Worm (Caenorhabditis elegans) whole organism, young adult: ENCODE results near the gene srbc-43.

Experiments
- B0035.1 ChIP-seq: sonication (generic microtip); optimal IDR thresholded peaks from 2 replicates; lab custom pipeline; 2016; ENCODE audit warnings: missing genetic modification characterization, mild to moderate bottlenecking, missing compliant biosample characterization, missing genotype, missing genetic modification reagents
- F10E7.11 ChIP-seq: sonication (generic microtip); optimal IDR thresholded peaks from 2 replicates; lab custom pipeline; 2017; ENCODE audit warnings: mild to moderate bottlenecking, missing genetic modification characterization, moderate library complexity, missing compliant biosample characterization
- F37B4.10 ChIP-seq: fragments of 200-800 bp; sonication (Bioruptor generic); IDR thresholded peaks from 2 replicates; pipeline ENCODE4 v1.3.6; 2022; ENCODE audit warnings: missing genetic modification characterization, missing compliant biosample characterization
- F57A8.1 ChIP-seq: fragments of 200-800 bp; sonication (Bioruptor generic); optimal IDR thresholded peaks from 2 replicates; lab custom pipeline; 2018; ENCODE audit warnings: mild to moderate bottlenecking, missing genetic modification characterization, moderate library complexity, missing compliant biosample characterization
- F57C9.4 ChIP-seq: sonication (generic microtip); optimal IDR thresholded peaks from 2 replicates; lab custom pipeline; 2017; ENCODE audit warnings: mild to moderate bottlenecking, missing genetic modification characterization, missing compliant biosample characterization
- T07F8.4 ChIP-seq: sonication (generic microtip); optimal IDR thresholded peaks from 2 replicates; lab custom pipeline; 2016; ENCODE audit warnings: mild to moderate bottlenecking, missing genetic modification characterization, moderate library complexity, missing compliant biosample characterization
- Y53F4B.3 ChIP-seq: fragments of 200-800 bp; sonication (Bioruptor generic); IDR thresholded peaks from 2 replicates; pipeline ENCODE4 v1.3.6; 2022; ENCODE audit warnings: missing genetic modification reagents, missing genetic modification characterization, missing compliant biosample characterization
- Y53G8AR.9 ChIP-seq: fragments of 200-800 bp; sonication (Bioruptor generic); conservative IDR thresholded peaks from 2 replicates; pipeline ENCODE4 v1.3.6; 2022; ENCODE audit warnings: missing genetic modification reagents, missing genetic modification characterization, missing compliant biosample characterization
- Y56A3A.18 ChIP-seq: fragments of 200-800 bp; sonication (Bioruptor generic); IDR thresholded peaks from 2 replicates; pipeline ENCODE4 v1.3.6; 2022; ENCODE audit warnings: missing genetic modification reagents, missing genetic modification characterization, missing compliant biosample characterization
- Y79H2A.3 ChIP-seq: fragments of 200-800 bp; sonication (Bioruptor generic); conservative IDR thresholded peaks from 2 replicates; pipeline ENCODE4 v1.3.6; 2022; ENCODE audit warnings: missing genetic modification reagents, missing genetic modification characterization, missing compliant biosample characterization
- ZK185.1 ChIP-seq: sonication (generic microtip); optimal IDR thresholded peaks from 2 replicates; lab custom pipeline; 2016; ENCODE audit warnings: mild to moderate bottlenecking, missing genetic modification characterization, missing compliant biosample characterization; ENCODE audit not compliant: poor library complexity, severe bottlenecking
- akir-1 ChIP-seq: fragments of 200-800 bp; sonication (Bioruptor generic); optimal IDR thresholded peaks from 2 replicates; lab custom pipeline; 2018; ENCODE audit warnings: mild to moderate bottlenecking, missing genetic modification characterization, moderate library complexity, missing compliant biosample characterization
- aptf-2 ChIP-seq: fragments of 200-800 bp; sonication (Bioruptor generic); conservative IDR thresholded peaks from 2 replicates; pipeline ENCODE4 v1.3.6; 2022; ENCODE audit warnings: missing genetic modification reagents, missing genetic modification characterization, missing compliant biosample characterization
- attf-3 ChIP-seq: fragments of 200-800 bp; sonication (Bioruptor generic); conservative IDR thresholded peaks from 2 replicates; pipeline ENCODE4 v1.3.6; 2022; ENCODE audit warnings: missing genetic modification reagents, missing genetic modification characterization, missing compliant biosample characterization
- attf-5 ChIP-seq: fragments of 200-800 bp; sonication (Bioruptor generic); optimal IDR thresholded peaks from 2 replicates; lab custom pipeline; 2018; ENCODE audit warnings: mild to moderate bottlenecking, missing genetic modification characterization, missing compliant biosample characterization
- ccch-3 ChIP-seq: fragments of 200-800 bp; sonication (Bioruptor generic); optimal IDR thresholded peaks from 2 replicates; lab custom pipeline; 2018; ENCODE audit warnings: mild to moderate bottlenecking, missing genetic modification characterization, missing compliant biosample characterization
- cebp-1 ChIP-seq, 2 experiments: fragments of 200-800 bp in 1 of 2; sonication (Bioruptor generic) in 1 of 2; sonication (generic microtip) in 1 of 2; IDR thresholded peaks in 1 of 2; optimal IDR thresholded peaks in 1 of 2; 2 replicates each; pipeline versions ENCODE4 v1.3.6 to Lab custom; 2017 to 2022; ENCODE audit warnings: missing compliant biosample characterization in 2 of 2, missing genetic modification characterization in 2 of 2, mild to moderate bottlenecking in 1 of 2, missing genetic modification reagents in 1 of 2, moderate library complexity in 1 of 2
- cebp-2 ChIP-seq: fragments of 200-800 bp; sonication (Bioruptor generic); IDR thresholded peaks from 2 replicates; pipeline ENCODE4 v1.3.6; 2022; ENCODE audit warnings: missing genetic modification characterization, missing compliant biosample characterization
- ceh-100 ChIP-seq: fragments of 200-800 bp; sonication (Bioruptor generic); IDR thresholded peaks from 2 replicates; pipeline ENCODE4 v1.3.6; 2022; ENCODE audit warnings: missing genetic modification reagents, missing genetic modification characterization, missing compliant biosample characterization
- ceh-79 ChIP-seq: sonication (generic microtip); optimal IDR thresholded peaks from 2 replicates; lab custom pipeline; 2017; ENCODE audit warnings: mild to moderate bottlenecking, missing genetic modification characterization, missing compliant biosample characterization
- dox-1 ChIP-seq: fragments of 200-800 bp; sonication (Bioruptor generic); IDR thresholded peaks from 2 replicates; pipeline ENCODE4 v1.3.6; 2022; ENCODE audit warnings: missing genetic modification reagents, missing genetic modification characterization, missing compliant biosample characterization
- efl-1 ChIP-seq: fragments of 150-350 bp; optimal IDR thresholded peaks from 2 replicates; lab custom pipeline; 2014; ENCODE audit warnings: missing biosample characterization, missing genetic modification reagents, missing genetic modification characterization
- egl-44 ChIP-seq: fragments of 200-800 bp; sonication (Bioruptor generic); IDR thresholded peaks from 2 replicates; pipeline ENCODE4 v1.3.6; 2022; ENCODE audit warnings: missing genetic modification reagents, missing genetic modification characterization, missing compliant biosample characterization
- him-1 ChIP-seq: sonication (generic microtip); optimal IDR thresholded peaks from 2 replicates; lab custom pipeline; 2016; ENCODE audit warnings: missing genotype, missing genetic modification reagents, missing genetic modification characterization, missing compliant biosample characterization
- hlh-26 ChIP-seq: fragments of 200-800 bp; sonication (Bioruptor generic); conservative IDR thresholded peaks from 2 replicates; pipeline ENCODE4 v1.3.6; 2022; ENCODE audit warnings: missing genetic modification reagents, missing genetic modification characterization, missing compliant biosample characterization
- hrde-1 ChIP-seq: sonication (generic microtip); optimal IDR thresholded peaks from 2 replicates; lab custom pipeline; 2016; ENCODE audit warnings: missing genetic modification characterization, mild to moderate bottlenecking, missing compliant biosample characterization, moderate library complexity, missing genotype, missing genetic modification reagents, borderline replicate concordance
- lag-1 ChIP-seq: fragments of 200-800 bp; sonication (Bioruptor generic); IDR thresholded peaks from 2 replicates; pipeline ENCODE4 v1.3.6; 2022; ENCODE audit warnings: missing genetic modification reagents, missing genetic modification characterization, missing compliant biosample characterization
- lin-35 ChIP-seq, 3 experiments: fragments of 150-350 bp in 2 of 3; sonication (generic microtip) in 1 of 3; optimal IDR thresholded peaks; 2 replicates each; lab custom pipeline; 2014 to 2018; ENCODE audit warnings: missing biosample characterization in 3 of 3, missing genetic modification characterization in 3 of 3, missing genetic modification reagents in 3 of 3
- lir-1 ChIP-seq: fragments of 200-800 bp; sonication (Bioruptor generic); conservative IDR thresholded peaks from 2 replicates; pipeline ENCODE4 v1.3.6; 2022; ENCODE audit warnings: missing genetic modification reagents, missing genetic modification characterization, missing compliant biosample characterization
- lsy-27 ChIP-seq: sonication (generic microtip); optimal IDR thresholded peaks from 2 replicates; lab custom pipeline; 2017; ENCODE audit warnings: missing genetic modification characterization, mild to moderate bottlenecking, missing compliant biosample characterization, antibody characterized with exemption, missing genotype, borderline replicate concordance; ENCODE audit not compliant: insufficient read depth
- madf-10 ChIP-seq: sonication (generic microtip); optimal IDR thresholded peaks from 2 replicates; lab custom pipeline; 2016; ENCODE audit warnings: mild to moderate bottlenecking, missing genetic modification characterization, missing compliant biosample characterization
- madf-3 ChIP-seq: fragments of 200-800 bp; sonication (Bioruptor generic); IDR thresholded peaks from 2 replicates; pipeline ENCODE4 v1.3.6; 2022; ENCODE audit warnings: missing genetic modification reagents, missing genetic modification characterization, missing compliant biosample characterization
- madf-6 ChIP-seq: fragments of 200-800 bp; sonication (Bioruptor generic); IDR thresholded peaks from 2 replicates; pipeline ENCODE4 v1.3.6; 2022; ENCODE audit warnings: missing genetic modification reagents, missing genetic modification characterization, missing compliant biosample characterization
- madf-8 ChIP-seq: fragments of 200-800 bp; sonication (Bioruptor generic); conservative IDR thresholded peaks from 2 replicates; pipeline ENCODE4 v1.3.6; 2022; ENCODE audit warnings: missing genetic modification reagents, missing genetic modification characterization, missing compliant biosample characterization
- mcd-1 ChIP-seq: fragments of 200-800 bp; sonication (Bioruptor generic); IDR thresholded peaks from 2 replicates; pipeline ENCODE4 v1.3.6; 2022; ENCODE audit warnings: missing genetic modification reagents, missing genetic modification characterization, missing compliant biosample characterization
- nhr-120 ChIP-seq: fragments of 200-800 bp; sonication (Bioruptor generic); IDR thresholded peaks from 2 replicates; pipeline ENCODE4 v1.3.6; 2022; ENCODE audit warnings: missing genetic modification characterization, missing compliant biosample characterization
- nhr-80 ChIP-seq: sonication (generic microtip); optimal IDR thresholded peaks from 2 replicates; lab custom pipeline; 2016; ENCODE audit warnings: missing genetic modification characterization, missing compliant biosample characterization
- repo-1 ChIP-seq: sonication (generic microtip); optimal IDR thresholded peaks from 2 replicates; lab custom pipeline; 2017; ENCODE audit warnings: mild to moderate bottlenecking, missing genetic modification characterization, missing compliant biosample characterization
- sdz-38 ChIP-seq: sonication (generic microtip); optimal IDR thresholded peaks from 2 replicates; lab custom pipeline; 2016; ENCODE audit warnings: missing genotype, missing genetic modification characterization, missing compliant biosample characterization
- snpc-1.3 ChIP-seq: sonication (generic microtip); optimal IDR thresholded peaks from 2 replicates; lab custom pipeline; 2017; ENCODE audit warnings: missing genetic modification characterization, mild to moderate bottlenecking, missing compliant biosample characterization, antibody characterized with exemption, moderate library complexity, missing genotype, missing genetic modification reagents; ENCODE audit not compliant: insufficient read depth
- tbp1 ChIP-seq: fragments of 200-800 bp; sonication (Bioruptor generic); optimal IDR thresholded peaks from 2 replicates; lab custom pipeline; 2018; ENCODE audit warnings: mild to moderate bottlenecking, missing genetic modification characterization, missing compliant biosample characterization
- zim-3 ChIP-seq: sonication (generic microtip); optimal IDR thresholded peaks from 2 replicates; lab custom pipeline; 2017; ENCODE audit warnings: mild to moderate bottlenecking, missing genetic modification characterization, moderate library complexity, missing compliant biosample characterization
- ztf-18 ChIP-seq: sonication (generic microtip); optimal IDR thresholded peaks from 2 replicates; lab custom pipeline; 2016; ENCODE audit warnings: missing genotype, mild to moderate bottlenecking, missing genetic modification characterization, missing compliant biosample characterization
- ztf-22 ChIP-seq: fragments of 200-800 bp; sonication (Bioruptor generic); optimal IDR thresholded peaks from 2 replicates; lab custom pipeline; 2018; ENCODE audit warnings: mild to moderate bottlenecking, missing genetic modification characterization, moderate library complexity, missing compliant biosample characterization
- ztf-26 ChIP-seq: sonication (generic microtip); optimal IDR thresholded peaks from 2 replicates; lab custom pipeline; 2017; ENCODE audit warnings: missing genetic modification characterization, missing compliant biosample characterization

The srbc-43 gene

ce11 chrV:12819792-12820453 is 29.6 kb upstream of the srbc-43 start, which contains the start of the genes ZC443.4 and ugt-18:
Gene ZC443.4 (minus strand): TSS chrV:12819886.
Gene ugt-18 (plus strand): TSS chrV:12820260.
- no peak for TF ChIP-seq attf-5 (GFP tag; lab: Kevin White, UChicago)
- TF ChIP-seq nhr-80 (tag; lab: Kevin White, UChicago): peak; percentile 5

- TF ChIP-seq attf-3 (GFP tag; lab: Robert Waterston, UW): no peak
- TF ChIP-seq ceh-79 (tag; lab: Kevin White, UChicago): no peak
- no peak for TF ChIP-seq F57C9.4 (tag; lab: Kevin White, UChicago)
- peak; percentile 71 for TF ChIP-seq madf-10 (tag; lab: Kevin White, UChicago)
- no peak for TF ChIP-seq Y56A3A.18 (GFP tag; lab: Robert Waterston, UW)
- no peak for TF ChIP-seq nhr-120 (GFP tag; lab: Robert Waterston, UW)
- TF ChIP-seq lir-1: no peak
- no peak for TF ChIP-seq T07F8.4 (tag; lab: Kevin White, UChicago)
- no peak for TF ChIP-seq Y53G8AR.9
- no peak for TF ChIP-seq mcd-1 (GFP tag; lab: Robert Waterston, UW)
- TF ChIP-seq akir-1 (GFP tag; lab: Kevin White, UChicago): no peak
- TF ChIP-seq cebp-2 (GFP tag; lab: Robert Waterston, UW): no peak
- no peak for TF ChIP-seq F10E7.11 (tag; lab: Kevin White, UChicago)
- TF ChIP-seq madf-6 (GFP tag; lab: Robert Waterston, UW): no peak
- TF ChIP-seq him-1 (tag; lab: Kevin White, UChicago): no peak
- no peak for TF ChIP-seq F37B4.10 (GFP tag; lab: Robert Waterston, UW)
- no peak for TF ChIP-seq lin-35 (GFP tag; optimal IDR thresholded peaks at IDR 0.05; lab: Kevin White, UChicago)
- no peak for TF ChIP-seq madf-8 (GFP tag; lab: Robert Waterston, UW)
- no peak for TF ChIP-seq madf-3 (GFP tag; lab: Robert Waterston, UW)
- no peak for TF ChIP-seq F57A8.1
- TF ChIP-seq tbp1 (GFP tag; lab: Kevin White, UChicago): no peak
- no peak for TF ChIP-seq ceh-100 (GFP tag; lab: Robert Waterston, UW)
- TF ChIP-seq lsy-27 (tag; lab: Kevin White, UChicago): no peak
- no peak for TF ChIP-seq B0035.1 (tag; lab: Kevin White, UChicago)
- TF ChIP-seq egl-44 (GFP tag; lab: Robert Waterston, UW): no peak
- no peak for TF ChIP-seq lag-1 (GFP tag; lab: Robert Waterston, UW)
- TF ChIP-seq cebp-1 (GFP tag; IDR thresholded peaks at IDR 0.05; lab: Robert Waterston, UW): 0 out of 2 replicates have a peak, but pooled peaks have one; percentile 13
- peak; percentile 52 for TF ChIP-seq cebp-1 (tag; optimal IDR thresholded peaks at IDR 0.05; lab: Kevin White, UChicago)
- TF ChIP-seq ztf-26: no peak
- no peak for TF ChIP-seq Y79H2A.3 (GFP tag; lab: Robert Waterston, UW)
- no peak for TF ChIP-seq ccch-3 (GFP tag; lab: Kevin White, UChicago)
- no peak for TF ChIP-seq snpc-1.3
- TF ChIP-seq hlh-26: no peak
- TF ChIP-seq ztf-22 (GFP tag; lab: Kevin White, UChicago): no peak
- TF ChIP-seq repo-1 (tag; lab: Kevin White, UChicago): no peak
- no peak for TF ChIP-seq efl-1
- TF ChIP-seq aptf-2 (GFP tag; lab: Robert Waterston, UW): no peak
- TF ChIP-seq hrde-1: no peak
- TF ChIP-seq ZK185.1 (tag; lab: Kevin White, UChicago): no peak
- peak; percentile 50 for TF ChIP-seq attf-5 (GFP tag; lab: Kevin White, UChicago)
- no peak for TF ChIP-seq sdz-38 (tag; lab: Kevin White, UChicago)
- TF ChIP-seq Y53F4B.3 (GFP tag; lab: Robert Waterston, UW): no peak
- TF ChIP-seq dox-1 (GFP tag; lab: Robert Waterston, UW): 0 out of 2 replicates have a peak, but pooled peaks have one; percentile 39
- no peak for TF ChIP-seq zim-3 (tag; lab: Kevin White, UChicago)
- TF ChIP-seq ztf-18 (tag; lab: Kevin White, UChicago): peak; percentile 4
Observed at ce11 chrV:12819155-12819554, 28.8 kb upstream of the srbc-43 start.
